Worm (Caenorhabditis elegans) whole organism, L4/young adult: ENCODE data around the gene Y17G7B.3.

Source experiments
- W03F9.2 ChIP-seq: fragments of 150-350 bp; optimal IDR thresholded peaks from 2 replicates; lab custom pipeline; 2014; ENCODE audit warnings: missing biosample characterization, missing genetic modification characterization
- dao-5 ChIP-seq: sonication (generic microtip); optimal IDR thresholded peaks from 2 replicates; lab custom pipeline; 2016; ENCODE audit warnings: missing genotype, missing genetic modification characterization, moderate library complexity, missing compliant biosample characterization
- him-1 ChIP-seq: sonication (generic microtip); optimal IDR thresholded peaks from 2 replicates; lab custom pipeline; 2016; ENCODE audit warnings: missing genotype, missing genetic modification reagents, missing genetic modification characterization, missing compliant biosample characterization

Gene Y17G7B.3

DNA sequence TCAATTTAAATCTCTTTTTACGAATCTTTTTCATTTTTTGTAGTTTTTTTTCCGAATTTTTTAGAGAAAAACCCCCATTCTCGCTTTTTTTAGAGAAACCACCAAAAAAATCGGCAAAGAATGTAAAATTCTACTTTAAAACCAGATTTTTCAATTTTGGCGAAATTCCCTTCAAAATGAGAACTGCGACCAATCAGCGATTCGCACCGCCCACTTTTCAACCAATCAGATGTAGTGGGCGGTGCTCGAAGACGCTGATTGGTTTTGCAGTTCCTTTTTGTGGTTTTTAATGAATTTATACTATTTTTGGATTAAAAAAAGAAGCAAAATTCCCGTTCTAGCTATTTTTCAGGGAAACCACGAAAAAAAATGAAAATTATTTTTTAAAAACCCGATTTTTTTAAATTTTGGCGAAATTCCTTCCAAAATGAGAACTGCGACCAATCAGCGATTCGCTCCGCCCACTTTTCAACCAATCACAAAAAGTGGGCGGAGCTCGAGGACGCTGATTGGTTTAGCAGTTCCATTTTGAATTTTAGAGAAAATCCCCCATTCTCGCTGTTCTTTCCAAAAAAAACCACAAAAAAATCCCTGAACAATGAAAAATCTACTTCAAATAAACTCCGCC is 17.7 kb upstream of the Y17G7B.3 start:
- no peak for TF ChIP-seq W03F9.2 (tag; lab: Kevin White, UChicago)
- TF ChIP-seq dao-5 = no peak
- TF ChIP-seq him-1 (tag; lab: Kevin White, UChicago) = no peak

DNA sequence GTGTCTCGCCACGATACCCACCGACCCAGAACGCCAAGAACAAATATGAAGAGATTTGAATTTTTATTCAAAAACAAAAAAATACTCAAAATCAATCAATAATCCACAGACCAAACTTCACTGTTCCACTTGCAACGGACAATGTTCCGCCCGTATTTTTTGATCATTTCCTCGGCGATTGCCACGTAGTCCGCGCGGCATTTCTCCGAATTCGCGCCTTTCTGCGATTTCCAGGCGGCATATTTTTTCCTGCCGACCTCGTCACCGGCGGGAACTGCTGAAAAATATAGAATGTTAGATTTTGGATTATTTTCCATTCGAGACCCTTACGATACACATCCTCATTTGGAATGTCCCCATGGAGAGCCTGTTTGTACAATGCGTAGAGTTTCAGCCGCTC is 16.6 kb upstream of the Y17G7B.3 start:
- TF ChIP-seq W03F9.2 (tag; lab: Kevin White, UChicago) (no peak), him-1 (tag; lab: Kevin White, UChicago) (no peak), dao-5 (no peak)

DNA sequence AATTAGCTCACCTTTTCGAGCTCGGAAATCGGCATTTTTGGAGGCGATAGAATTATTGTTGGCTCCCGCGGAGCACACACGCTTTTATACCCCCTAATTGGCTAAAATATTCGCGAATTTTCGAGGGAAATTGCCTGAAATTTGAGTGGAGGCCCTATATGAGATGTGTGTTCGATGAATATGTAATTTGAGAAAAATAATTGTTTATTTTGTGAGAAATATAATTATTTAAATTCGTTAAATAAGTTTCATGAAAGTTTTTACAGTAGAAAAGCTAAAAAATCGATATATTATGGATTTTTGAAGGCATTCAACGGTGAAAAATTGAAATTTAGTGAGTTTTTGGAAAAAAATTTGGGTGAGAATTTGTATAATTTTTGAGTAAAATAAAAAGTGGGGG is 15.2 kb upstream of the Y17G7B.3 start, which contains the start of gene acbp-6:
Gene acbp-6 (minus strand): TSS at position 101 of the 400 bp plus-strand sequence.
- TF ChIP-seq W03F9.2 (tag; lab: Kevin White, UChicago) (no peak), dao-5 (no peak), him-1 (tag; lab: Kevin White, UChicago) (no peak)

DNA sequence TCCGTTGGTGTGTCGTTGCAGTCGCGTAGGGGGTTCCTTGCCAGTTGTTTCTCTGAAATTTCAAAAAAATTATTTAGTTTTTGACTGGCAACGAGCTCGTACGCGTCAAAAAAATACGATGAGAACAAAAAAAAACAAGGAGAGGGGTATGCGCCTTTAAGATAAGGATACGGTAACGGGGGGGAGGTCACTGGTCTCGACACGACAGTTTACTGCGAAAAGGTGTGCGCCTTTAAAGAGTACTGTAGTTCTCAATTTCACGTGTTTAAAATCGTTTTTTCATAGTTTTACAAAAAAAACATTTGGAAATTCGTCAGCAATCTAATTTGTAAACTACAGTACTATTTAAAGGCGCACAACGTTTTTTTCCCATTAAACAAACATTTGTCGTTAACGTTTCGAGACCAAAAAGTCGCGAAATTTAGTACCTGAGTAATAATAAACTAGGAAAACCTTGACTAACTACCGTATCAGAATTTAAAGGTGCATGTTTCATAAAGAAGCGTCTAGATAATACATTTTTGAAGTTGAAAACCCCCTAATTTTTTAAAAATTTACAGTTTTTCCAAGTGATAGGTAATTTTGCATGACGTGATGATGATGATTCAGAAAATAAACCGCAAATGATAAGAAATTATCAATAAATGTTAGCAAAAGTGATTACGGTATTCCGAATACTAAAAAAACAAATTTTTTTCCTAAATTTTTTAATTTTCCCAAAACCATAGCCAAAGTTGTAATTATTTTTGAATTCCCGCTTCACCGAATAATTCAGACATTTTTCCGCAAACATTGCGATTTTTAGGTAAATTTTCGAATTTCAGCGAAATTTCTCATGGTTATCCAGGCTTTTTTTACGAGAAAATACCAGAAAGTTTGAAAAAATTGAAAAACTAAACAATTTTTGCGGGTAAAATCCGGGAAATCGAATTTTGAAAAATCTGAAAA is 14.5 kb upstream of the Y17G7B.3 start:
- TF ChIP-seq him-1 (tag; lab: Kevin White, UChicago) (no peak), W03F9.2 (tag; lab: Kevin White, UChicago) (no peak), dao-5 (no peak)

DNA sequence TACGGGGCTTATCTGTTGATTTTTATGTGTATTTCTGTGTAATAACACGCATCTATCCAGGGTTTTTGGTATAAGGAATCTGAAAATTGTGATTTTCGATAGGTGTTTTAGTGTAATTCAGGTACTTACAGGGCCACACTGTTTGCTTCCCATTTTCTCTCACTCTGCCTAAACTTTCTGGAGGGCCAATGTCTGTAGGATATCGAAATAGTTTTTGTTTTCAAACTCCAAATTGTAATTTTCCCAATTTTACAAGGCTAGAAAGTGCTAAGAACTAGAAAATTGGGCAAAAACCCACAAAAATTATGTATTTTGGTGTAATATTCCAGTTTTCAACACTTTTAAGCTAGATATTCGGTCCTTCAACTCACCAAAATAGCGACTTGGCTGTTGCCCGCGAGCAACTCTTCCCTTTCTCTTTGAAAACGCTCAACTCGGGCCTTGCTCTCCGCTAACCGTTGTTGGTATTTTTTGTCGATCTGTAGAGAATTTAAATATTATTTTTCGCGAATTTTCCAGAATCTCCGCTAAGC is 12.0 kb upstream of the Y17G7B.3 start:
- TF ChIP-seq dao-5 (no peak), him-1 (tag; lab: Kevin White, UChicago) (no peak), W03F9.2 (tag; lab: Kevin White, UChicago) (no peak)

DNA sequence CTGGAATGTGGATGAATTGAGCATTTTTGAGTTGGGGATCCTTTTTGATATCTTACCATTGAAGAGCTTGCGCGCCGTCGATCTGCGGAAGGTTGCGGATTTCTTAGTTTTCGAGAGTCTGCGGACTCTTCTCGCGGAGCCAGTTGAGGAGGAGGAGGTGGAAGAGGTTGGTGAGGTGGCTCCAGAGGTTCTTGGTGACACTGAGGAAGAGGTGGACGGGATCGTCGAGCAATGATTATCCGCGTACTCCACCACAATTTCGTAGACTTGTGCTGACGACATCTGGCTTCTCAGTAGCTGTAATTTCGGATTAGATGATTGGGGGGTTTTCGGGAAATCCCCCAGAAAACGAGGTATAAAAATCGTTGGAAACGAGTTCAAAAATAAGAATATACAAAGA is 11.5 kb upstream of the Y17G7B.3 start, which contains the start of gene Y17G7B.21:
Gene Y17G7B.21 (minus strand): TSS at position 299 of the 400 bp plus-strand sequence.
- no peak for TF ChIP-seq dao-5
- TF ChIP-seq him-1 (tag; lab: Kevin White, UChicago) = no peak
- no peak for TF ChIP-seq W03F9.2 (tag; lab: Kevin White, UChicago)

DNA sequence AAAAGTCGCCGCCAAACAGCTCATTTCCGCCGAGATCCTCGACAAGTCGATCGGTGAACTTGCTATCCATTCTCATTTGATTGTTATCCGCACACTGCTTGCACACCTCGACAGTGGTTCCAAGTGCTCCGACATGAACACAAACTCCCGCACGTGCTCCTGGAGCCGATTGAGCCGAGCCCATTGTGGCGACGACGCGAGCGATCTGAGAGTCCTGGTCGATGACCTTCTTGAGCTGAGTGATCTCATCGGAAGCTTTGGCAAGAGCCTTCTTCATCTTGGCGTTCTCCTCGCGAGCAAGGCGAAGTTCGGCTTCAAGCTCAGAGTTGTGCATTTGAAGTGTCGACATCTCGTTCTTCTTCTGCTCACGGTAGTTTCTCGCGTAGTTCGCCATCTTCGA is 10.3 kb upstream of the Y17G7B.3 start:
- no peak for TF ChIP-seq dao-5
- no peak for TF ChIP-seq W03F9.2 (tag; lab: Kevin White, UChicago)
- no peak for TF ChIP-seq him-1 (tag; lab: Kevin White, UChicago)

DNA sequence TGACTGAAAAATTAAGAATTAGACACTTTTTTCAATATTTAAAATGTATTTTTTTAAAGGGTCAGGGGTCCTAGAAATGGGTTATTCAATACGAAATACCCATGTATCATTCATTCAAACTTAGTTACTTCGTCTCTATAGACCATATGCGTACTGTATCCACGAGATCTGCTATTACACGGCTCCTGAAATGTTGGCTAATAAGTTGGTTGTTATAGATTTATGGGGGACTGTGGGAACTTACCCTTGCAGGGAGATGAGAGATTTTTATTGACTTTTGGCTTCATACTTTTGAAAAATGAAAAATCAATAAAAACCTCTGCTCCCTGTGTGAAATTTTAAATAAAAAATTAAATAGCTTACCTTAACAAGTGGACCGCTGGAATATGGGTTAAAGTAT is 9.9 kb upstream of the Y17G7B.3 start:
- TF ChIP-seq dao-5 = no peak
- no peak for TF ChIP-seq W03F9.2 (tag; lab: Kevin White, UChicago)

DNA sequence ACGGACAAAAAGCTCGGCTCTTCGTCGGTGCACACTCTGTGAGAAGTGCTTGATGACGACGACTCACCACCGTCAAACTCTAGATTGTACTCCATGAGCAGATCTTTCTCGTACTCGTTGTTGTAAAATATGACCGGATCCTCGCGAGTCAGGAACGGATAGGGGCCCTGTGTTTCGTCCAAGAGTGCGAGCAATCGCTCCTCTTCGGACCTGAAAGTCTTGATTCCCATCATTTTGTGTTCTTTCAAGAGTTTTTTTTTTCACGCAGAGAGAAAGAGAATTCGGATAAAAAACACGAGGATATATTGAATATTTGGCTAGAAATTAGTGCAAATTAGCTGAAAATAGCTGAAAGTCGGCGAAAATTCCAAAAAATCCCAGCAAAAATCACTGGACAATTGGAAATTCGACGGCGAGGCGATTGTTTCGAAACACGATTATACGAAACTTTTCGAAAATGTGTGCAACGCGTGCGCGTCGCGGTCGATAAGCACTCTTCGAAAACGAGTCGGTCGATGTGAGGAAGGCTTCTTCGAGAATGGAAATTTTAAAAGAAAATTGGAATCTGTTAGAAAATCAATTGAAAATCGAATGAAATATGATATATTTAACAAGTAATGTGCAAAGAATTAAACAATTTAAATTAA is 9.3 kb upstream of the Y17G7B.3 start, which contains the start of the genes ash-2 and Y17G7B.20:
Gene ash-2 (plus strand): TSS at position 390 of the 647 bp plus-strand sequence.
Gene Y17G7B.20 (minus strand): TSS at position 396 of the 647 bp plus-strand sequence.
- TF ChIP-seq W03F9.2 (tag; lab: Kevin White, UChicago) (no peak), him-1 (tag; lab: Kevin White, UChicago) (no peak), dao-5 (no peak)

DNA sequence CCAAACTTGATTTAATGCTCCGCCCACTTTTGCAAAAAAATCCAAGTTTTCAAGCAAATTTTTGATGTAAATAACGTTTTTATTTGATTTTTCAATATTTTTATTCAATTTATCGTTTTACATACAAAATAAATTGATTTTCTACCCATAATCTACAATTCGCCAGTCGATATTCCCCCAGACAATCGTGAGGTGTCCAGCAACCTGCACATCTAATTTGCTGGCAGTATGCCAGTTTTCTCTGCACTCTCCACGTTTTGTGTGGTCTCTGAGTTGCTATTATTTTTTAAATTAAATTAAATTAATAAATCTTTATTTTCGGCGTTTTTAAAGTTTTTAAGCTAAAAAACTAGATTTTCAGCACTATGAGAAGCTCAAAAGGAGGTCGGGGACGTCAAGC is 8.7 kb upstream of the Y17G7B.3 start:
- TF ChIP-seq dao-5 = no peak
- peak; percentile 93 for TF ChIP-seq W03F9.2 (tag; lab: Kevin White, UChicago)
- TF ChIP-seq him-1 (tag; lab: Kevin White, UChicago) = peak; percentile 72

DNA sequence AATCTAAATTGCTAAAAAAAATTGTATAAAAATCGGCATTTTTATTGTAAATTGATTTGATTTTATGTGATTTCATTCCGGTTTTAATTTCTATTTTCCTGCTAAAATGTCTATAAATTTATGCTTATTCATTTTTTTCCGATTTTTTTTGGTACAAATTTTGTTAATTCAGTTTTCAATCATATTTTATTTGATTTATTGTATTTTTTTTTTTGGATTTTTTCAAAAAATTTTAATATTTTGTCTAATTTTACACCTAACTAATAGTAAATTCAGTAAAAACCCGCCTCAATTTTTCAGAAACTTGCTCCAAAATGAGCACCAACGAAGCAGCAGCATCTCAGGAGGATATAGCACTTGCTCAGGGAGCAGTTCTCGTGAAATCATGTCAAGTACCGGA is 3.9 kb downstream of the Y17G7B.3 start, which contains the start of gene dhps-1:
Gene dhps-1 (plus strand): TSS at position 301 of the 400 bp plus-strand sequence.
- TF ChIP-seq him-1 (tag; lab: Kevin White, UChicago) = no peak

DNA sequence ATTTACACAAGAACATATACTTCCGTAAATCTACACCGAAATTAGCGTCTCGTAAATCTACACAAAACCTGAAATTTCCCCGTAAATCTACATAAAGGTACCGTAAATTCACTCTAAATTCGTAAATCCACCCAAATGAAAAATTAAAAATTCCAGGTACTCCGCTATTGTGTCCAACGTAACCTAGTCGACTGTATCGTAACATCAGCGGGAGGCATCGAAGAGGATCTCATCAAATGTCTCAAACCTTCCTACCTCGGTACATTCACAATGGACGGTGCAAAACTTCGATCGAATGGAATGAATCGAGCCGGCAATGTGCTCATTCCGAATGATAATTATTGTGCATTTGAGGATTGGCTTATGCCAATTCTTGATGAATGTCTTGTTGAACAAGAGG is 6.1 kb downstream of the Y17G7B.3 start:
- TF ChIP-seq him-1 (tag; lab: Kevin White, UChicago) (no peak), dao-5 (no peak), W03F9.2 (tag; lab: Kevin White, UChicago) (no peak)

DNA sequence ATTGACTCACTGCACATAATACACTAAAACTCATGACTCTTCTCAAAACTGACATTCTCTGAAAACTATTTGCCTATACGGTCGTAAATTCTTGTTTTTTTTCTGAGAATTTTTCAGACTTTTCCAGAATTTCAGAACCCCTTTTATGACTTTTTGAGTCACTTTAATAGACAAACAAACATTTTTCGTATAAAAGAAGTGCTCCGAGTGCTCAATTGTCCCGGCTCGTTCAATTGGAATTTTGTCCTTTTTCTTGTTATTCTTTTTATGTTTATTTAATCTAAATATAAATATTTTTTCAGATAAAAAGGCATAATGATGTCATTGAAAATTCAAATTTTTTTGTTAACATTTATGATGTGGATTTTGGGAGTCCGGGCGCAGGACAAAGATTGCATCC is 10.1 kb downstream of the Y17G7B.3 start, which contains the start of gene Y17G7B.23:
Gene Y17G7B.23 (plus strand): TSS at position 301 of the 400 bp plus-strand sequence.
- TF ChIP-seq dao-5 = no peak
- no peak for TF ChIP-seq W03F9.2 (tag; lab: Kevin White, UChicago)
- TF ChIP-seq him-1 (tag; lab: Kevin White, UChicago) = no peak
